Worm (Caenorhabditis elegans): ENCODE results near the gene unc-77.
"Not testable (repeated sequence)": the region's sequence is repeated elsewhere in the genome, so short reads cannot be mapped to it uniquely, and the experiment has no call there.

DNA sequence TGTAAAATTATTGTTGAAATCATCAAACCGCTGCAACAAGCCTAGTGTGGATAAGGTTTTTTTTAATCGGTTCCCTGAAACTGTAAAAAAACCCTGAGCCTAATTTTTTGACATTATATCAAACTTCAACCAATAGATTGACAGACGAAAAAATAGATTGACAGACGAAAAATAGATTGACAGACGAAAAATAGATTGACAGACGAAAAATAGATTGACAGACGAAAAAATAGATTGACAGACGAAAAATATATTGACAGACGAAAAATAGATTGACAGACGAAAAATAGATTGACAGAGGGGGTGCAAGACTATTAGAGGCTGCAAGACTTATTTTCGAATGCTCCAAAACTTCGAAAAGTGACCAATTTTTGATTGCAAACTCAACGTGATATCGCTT lies 26.3 kb upstream of the unc-77 start:
- TF ChIP-seq flt-1 (GFP tag; IDR thresholded peaks at IDR 0.05) (peak; percentile 62), tbx-37 (GFP tag; conservative IDR thresholded peaks at IDR 0.05) (peak; percentile 44; the same call in 1 of the 2 replicates)
- TF ChIP-seq aly-1 (tag; optimal IDR thresholded peaks at IDR 0.05); tra-4 (tag; optimal IDR thresholded peaks at IDR 0.05); B0310.2 (tag; optimal IDR thresholded peaks at IDR 0.05); ama-1 (optimal IDR thresholded peaks at IDR 0.05); F13C5.2 (tag; optimal IDR thresholded peaks at IDR 0.05); hmbx-1 (tag; optimal IDR thresholded peaks at IDR 0.05); ceh-13 (GFP tag; optimal IDR thresholded peaks at IDR 0.05); ets-7 (tag; optimal IDR thresholded peaks at IDR 0.05); ceh-36 (tag; optimal IDR thresholded peaks at IDR 0.05); sea-1 (GFP tag; conservative IDR thresholded peaks at IDR 0.05); hnd-1 (tag; optimal IDR thresholded peaks at IDR 0.05): not testable (repeated sequence)
